Worm (Caenorhabditis elegans) whole organism, L3 larva: ENCODE measurements around the gene mrps-31.

Experiments used
- R02D3.7 ChIP-seq: fragments of 150-350 bp; optimal IDR thresholded peaks from 2 replicates; lab custom pipeline; 2014; ENCODE audit warnings: missing biosample characterization, missing genetic modification characterization
- aly-2 ChIP-seq: fragments of 150-350 bp; optimal IDR thresholded peaks from 2 replicates; lab custom pipeline; 2014; ENCODE audit warnings: missing biosample characterization, missing genetic modification characterization
- ama-1 ChIP-seq: fragments of 150-350 bp; optimal IDR thresholded peaks from 2 replicates; lab custom pipeline; 2018
- ceh-28 ChIP-seq: fragments of 150-350 bp; optimal IDR thresholded peaks from 2 replicates; lab custom pipeline; 2014; ENCODE audit warnings: missing biosample characterization, missing genetic modification reagents, missing genetic modification characterization
- ceh-82 ChIP-seq: fragments of 150-350 bp; optimal IDR thresholded peaks from 2 replicates; lab custom pipeline; 2014; ENCODE audit warnings: missing biosample characterization, missing genetic modification characterization
- ceh-9 ChIP-seq: sonication (generic microtip); optimal IDR thresholded peaks from 2 replicates; lab custom pipeline; 2018; ENCODE audit warnings: missing biosample characterization, missing genetic modification characterization
- daf-12 ChIP-seq: fragments of 150-350 bp; optimal IDR thresholded peaks from 2 replicates; lab custom pipeline; 2014; ENCODE audit warnings: missing biosample characterization, missing genetic modification reagents, missing genetic modification characterization
- egl-27 ChIP-seq: sonication (generic microtip); optimal IDR thresholded peaks from 4 replicates; lab custom pipeline; 2017; ENCODE audit warnings: missing biosample characterization, missing genetic modification reagents, missing genetic modification characterization
- egl-5 ChIP-seq: fragments of 150-350 bp; optimal IDR thresholded peaks from 2 replicates; lab custom pipeline; 2017; ENCODE audit warnings: missing biosample characterization, missing genetic modification reagents, missing genetic modification characterization, inconsistent platforms
- elt-2 ChIP-seq: sonication (generic microtip); optimal IDR thresholded peaks from 2 replicates; lab custom pipeline; 2016; ENCODE audit warnings: missing genetic modification reagents, mild to moderate bottlenecking, missing genetic modification characterization, missing compliant biosample characterization
- fkh-10 ChIP-seq: sonication (generic microtip); optimal IDR thresholded peaks from 2 replicates; lab custom pipeline; 2017; ENCODE audit warnings: missing biosample characterization, missing genetic modification reagents, missing genetic modification characterization
- fos-1 ChIP-seq: fragments of 150-350 bp; optimal IDR thresholded peaks from 2 replicates; lab custom pipeline; 2014; ENCODE audit warnings: missing biosample characterization, missing genetic modification characterization
- hmg-11 ChIP-seq: sonication (generic microtip); optimal IDR thresholded peaks from 2 replicates; lab custom pipeline; 2016; ENCODE audit warnings: missing genetic modification characterization, missing compliant biosample characterization
- lin-15B ChIP-seq: fragments of 150-350 bp; optimal IDR thresholded peaks from 2 replicates; lab custom pipeline; 2014; ENCODE audit warnings: missing biosample characterization, missing genetic modification characterization
- lin-39 ChIP-seq: fragments of 150-350 bp; optimal IDR thresholded peaks from 2 replicates; lab custom pipeline; 2018; ENCODE audit warnings: missing biosample characterization, missing genetic modification reagents, missing genetic modification characterization
- mdl-1 ChIP-seq: fragments of 150-350 bp; optimal IDR thresholded peaks from 2 replicates; lab custom pipeline; 2014; ENCODE audit warnings: missing biosample characterization, missing genetic modification characterization
- mml-1 ChIP-seq: fragments of 150-350 bp; sonication (generic microtip); optimal IDR thresholded peaks from 3 replicates; lab custom pipeline; 2014; ENCODE audit warnings: missing biosample characterization, missing genetic modification characterization
- nfya-1 ChIP-seq: sonication (generic microtip); optimal IDR thresholded peaks from 2 replicates; lab custom pipeline; 2017; ENCODE audit warnings: missing genetic modification characterization, mild to moderate bottlenecking, missing compliant biosample characterization, antibody characterized with exemption, moderate library complexity; ENCODE audit not compliant: insufficient read depth
- nhr-11 ChIP-seq: fragments of 150-350 bp; optimal IDR thresholded peaks from 2 replicates; lab custom pipeline; 2014; ENCODE audit warnings: missing biosample characterization, missing genetic modification characterization
- nhr-12 ChIP-seq: fragments of 150-350 bp; optimal IDR thresholded peaks from 2 replicates; lab custom pipeline; 2014; ENCODE audit warnings: missing biosample characterization, missing genetic modification characterization
- nhr-25 ChIP-seq: sonication (generic microtip); optimal IDR thresholded peaks from 2 replicates; lab custom pipeline; 2017; ENCODE audit warnings: missing biosample characterization, missing genetic modification characterization
- nhr-43 ChIP-seq: sonication (generic microtip); optimal IDR thresholded peaks from 2 replicates; lab custom pipeline; 2016; ENCODE audit warnings: mild to moderate bottlenecking, missing genetic modification characterization, missing compliant biosample characterization; ENCODE audit not compliant: poor library complexity, severe bottlenecking
- nhr-76 ChIP-seq: fragments of 150-350 bp; sonication (generic microtip); optimal IDR thresholded peaks from 5 replicates; lab custom pipeline; 2014; ENCODE audit warnings: missing biosample characterization, missing genetic modification characterization
- nhr-77 ChIP-seq: fragments of 150-350 bp; optimal IDR thresholded peaks from 2 replicates; lab custom pipeline; 2014; ENCODE audit warnings: missing biosample characterization, missing genetic modification characterization
- pha-4 ChIP-seq: fragments of 150-350 bp; optimal IDR thresholded peaks from 2 replicates; lab custom pipeline; 2014; ENCODE audit warnings: missing biosample characterization, missing genetic modification reagents, missing genetic modification characterization
- pqm-1 ChIP-seq: fragments of 150-350 bp; optimal IDR thresholded peaks from 2 replicates; lab custom pipeline; 2017; ENCODE audit warnings: missing biosample characterization, missing genetic modification characterization, inconsistent platforms
- sea-2 ChIP-seq: fragments of 150-350 bp; sonication (generic microtip); optimal IDR thresholded peaks from 4 replicates; lab custom pipeline; 2014; ENCODE audit warnings: missing biosample characterization, missing genetic modification reagents, missing genetic modification characterization
- skn-1 ChIP-seq: fragments of 150-350 bp; optimal IDR thresholded peaks from 2 replicates; lab custom pipeline; 2014; ENCODE audit warnings: missing biosample characterization, missing genetic modification characterization
- snpc-4 ChIP-seq: fragments of 150-350 bp; optimal IDR thresholded peaks from 2 replicates; lab custom pipeline; 2014; ENCODE audit warnings: missing biosample characterization, missing genetic modification characterization
- tbx-2 ChIP-seq: sonication (generic microtip); optimal IDR thresholded peaks from 2 replicates; lab custom pipeline; 2016; ENCODE audit warnings: mild to moderate bottlenecking, missing genetic modification characterization, missing compliant biosample characterization
- unc-62 ChIP-seq: fragments of 150-350 bp; sonication (generic microtip); optimal IDR thresholded peaks from 4 replicates; lab custom pipeline; 2014; ENCODE audit warnings: missing biosample characterization, missing genetic modification reagents, missing genetic modification characterization

Gene mrps-31

ce11 chrIII:3657479-3657878 is 27.3 kb upstream of the mrps-31 start, which contains the start of gene C46F11.5:
TSS of gene C46F11.5 (minus strand) at chrIII:3657606.
- TF ChIP-seq ceh-28 (tag; lab: Kevin White, UChicago) = peak; percentile 57
- no peak for TF ChIP-seq mdl-1 (tag; lab: Kevin White, UChicago)
- TF ChIP-seq, all 47 proteins: peak for 1

ce11 chrIII:3652964-3653363 is 22.8 kb upstream of the mrps-31 start:
- TF ChIP-seq tbx-2 (no peak), nhr-25 (tag; lab: Kevin White, UChicago) (peak; percentile 25), ama-1 (lab: Kevin White, UChicago) (peak; percentile 60), R02D3.7 (no peak), elt-2 (tag; lab: Kevin White, UChicago) (peak; percentile 14), nfya-1 (tag; lab: Kevin White, UChicago) (no peak), daf-12 (tag; lab: Kevin White, UChicago) (no peak), ceh-28 (tag; lab: Kevin White, UChicago) (no peak)

- no peak for TF ChIP-seq daf-12 (tag; lab: Kevin White, UChicago)
- no peak for TF ChIP-seq R02D3.7
- TF ChIP-seq ama-1 (lab: Kevin White, UChicago) = peak; percentile 54
- TF ChIP-seq snpc-4 (tag; lab: Kevin White, UChicago) = no peak
- no peak for TF ChIP-seq elt-2 (tag; lab: Kevin White, UChicago)
- no peak for TF ChIP-seq ceh-28 (tag; lab: Kevin White, UChicago)
- no peak for TF ChIP-seq nhr-77
- TF ChIP-seq, all 47 proteins: peak for 1
These were observed 22.3 kb upstream of the mrps-31 start for ce11 chrIII:3652427-3652826.

ce11 chrIII:3650677-3651315 is 20.6 kb upstream of the mrps-31 start, which contains the start of the genes madf-8 and gsr-1:
TSS of gene madf-8 (minus strand) at chrIII:3650832.
TSS of gene gsr-1 (plus strand) at chrIII:3650907.
- TF ChIP-seq pha-4 (tag; lab: Kevin White, UChicago) = peak; percentile 27
- no peak for TF ChIP-seq ceh-82 (tag; lab: Kevin White, UChicago)
- TF ChIP-seq pqm-1 = peak; percentile 16
- TF ChIP-seq aly-2 (tag; lab: Kevin White, UChicago) = no peak
- TF ChIP-seq nfya-1 (tag; lab: Kevin White, UChicago) = peak; percentile 65
- TF ChIP-seq R02D3.7 = peak; percentile 0
- TF ChIP-seq nhr-11 (tag; lab: Kevin White, UChicago) = no peak
- TF ChIP-seq ceh-9 (tag; lab: Kevin White, UChicago) = no peak
- no peak for TF ChIP-seq nhr-76
- TF ChIP-seq nhr-43 (tag; lab: Kevin White, UChicago) = no peak
- TF ChIP-seq nhr-12 (tag; lab: Kevin White, UChicago) = no peak
- TF ChIP-seq egl-27 (tag; lab: Kevin White, UChicago) = no peak
- TF ChIP-seq mml-1 = no peak
- no peak for TF ChIP-seq skn-1 (tag; lab: Kevin White, UChicago)
- TF ChIP-seq fos-1 (tag; lab: Kevin White, UChicago) = no peak
- TF ChIP-seq lin-39 (tag; lab: Kevin White, UChicago) = peak; percentile 12
- TF ChIP-seq elt-2 (tag; lab: Kevin White, UChicago) = peak; percentile 16
- peak; percentile 1 for TF ChIP-seq nhr-25 (tag; lab: Kevin White, UChicago)
- TF ChIP-seq lin-15B (tag; lab: Kevin White, UChicago) = peak; percentile 46
- TF ChIP-seq hmg-11 (tag; lab: Kevin White, UChicago) = peak; percentile 36

- TF ChIP-seq unc-62 (GFP tag; lab: Kevin White, UChicago) (no peak), fkh-10 (no peak), ceh-9 (tag; lab: Kevin White, UChicago) (no peak), nhr-25 (tag; lab: Kevin White, UChicago) (peak; percentile 49), sea-2 (no peak), tbx-2 (no peak), skn-1 (tag; lab: Kevin White, UChicago) (peak; percentile 51), egl-5 (tag; lab: Kevin White, UChicago) (peak; percentile 11), nhr-77 (no peak), elt-2 (tag; lab: Kevin White, UChicago) (peak; percentile 72), pqm-1 (peak; percentile 64), pha-4 (tag; lab: Kevin White, UChicago) (peak; percentile 78)
These were observed 20.1 kb upstream of the mrps-31 start for ce11 chrIII:3650266-3650665.
